Worm (Caenorhabditis elegans) whole organism, L4 larva: ENCODE results near the gene T10H10.2.

Source experiments
- F37D6.2 ChIP-seq: sonication (generic microtip); optimal IDR thresholded peaks from 2 replicates; lab custom pipeline; 2016; ENCODE audit warnings: mild to moderate bottlenecking, missing genetic modification characterization, missing compliant biosample characterization
- Y105C5A.15 ChIP-seq: fragments of 200-800 bp; sonication (Bioruptor generic); IDR thresholded peaks from 2 replicates; pipeline ENCODE4 v1.3.6; 2022; ENCODE audit warnings: missing genetic modification characterization, missing compliant biosample characterization
- Y5F2A.4 ChIP-seq: fragments of 200-800 bp; sonication (Bioruptor generic); optimal IDR thresholded peaks from 2 replicates; lab custom pipeline; 2018; ENCODE audit warnings: mild to moderate bottlenecking, missing genetic modification characterization, missing compliant biosample characterization
- aha-1 ChIP-seq: fragments of 150-350 bp; peaks from one replicate; lab custom pipeline; 2014; ENCODE audit warnings: missing biosample characterization, missing genetic modification characterization
- ama-1 ChIP-seq: fragments of 150-350 bp; optimal IDR thresholded peaks from 2 replicates; lab custom pipeline; 2014; ENCODE audit warnings: inconsistent platforms, mixed read lengths
- ceh-32 ChIP-seq: sonication (generic microtip); optimal IDR thresholded peaks from 2 replicates; lab custom pipeline; 2016; ENCODE audit warnings: mild to moderate bottlenecking, missing genetic modification characterization, missing compliant biosample characterization; ENCODE audit not compliant: poor library complexity
- ceh-44 ChIP-seq: fragments of 200-800 bp; sonication (Bioruptor generic); IDR thresholded peaks from 2 replicates; pipeline ENCODE4 v1.3.6; 2022; ENCODE audit warnings: missing genetic modification reagents, missing genetic modification characterization, missing compliant biosample characterization
- ceh-62 ChIP-seq: sonication (generic microtip); optimal IDR thresholded peaks from 2 replicates; lab custom pipeline; 2017; ENCODE audit warnings: missing biosample characterization, missing genetic modification characterization
- cey-2 ChIP-seq: sonication (generic microtip); optimal IDR thresholded peaks from 3 replicates; lab custom pipeline; 2017; ENCODE audit warnings: missing genetic modification characterization, mild to moderate bottlenecking, missing compliant biosample characterization, antibody characterized with exemption, borderline replicate concordance; ENCODE audit not compliant: insufficient read depth
- daf-16 ChIP-seq, 3 experiments: sonication (generic microtip); optimal IDR thresholded peaks; 2 replicates each; lab custom pipeline; 2016 to 2017; ENCODE audit warnings: missing genetic modification characterization in 3 of 3, missing genetic modification reagents in 3 of 3, mild to moderate bottlenecking in 2 of 3, missing compliant biosample characterization in 2 of 3, missing biosample characterization in 1 of 3, moderate library complexity in 1 of 3
- dpl-1 ChIP-seq: fragments of 150-350 bp; optimal IDR thresholded peaks from 2 replicates; lab custom pipeline; 2014; ENCODE audit warnings: missing biosample characterization, missing genetic modification reagents, missing genetic modification characterization
- duxl-1 ChIP-seq: sonication (generic microtip); optimal IDR thresholded peaks from 2 replicates; lab custom pipeline; 2016; ENCODE audit warnings: mild to moderate bottlenecking, missing genetic modification characterization, moderate library complexity, missing compliant biosample characterization; ENCODE audit not compliant: poor library complexity
- dve-1 ChIP-seq: sonication (generic microtip); optimal IDR thresholded peaks from 2 replicates; lab custom pipeline; 2017; ENCODE audit warnings: antibody characterized with exemption, mild to moderate bottlenecking, missing genetic modification characterization, missing compliant biosample characterization; ENCODE audit not compliant: insufficient read depth
- egl-27 ChIP-seq: sonication (generic microtip); optimal IDR thresholded peaks from 3 replicates; lab custom pipeline; 2017; ENCODE audit warnings: missing biosample characterization, missing genetic modification reagents, missing genetic modification characterization
- fkh-10 ChIP-seq: fragments of 150-350 bp; optimal IDR thresholded peaks from 2 replicates; lab custom pipeline; 2014; ENCODE audit warnings: missing biosample characterization, missing genetic modification reagents, missing genetic modification characterization
- fos-1 ChIP-seq: fragments of 150-350 bp; optimal IDR thresholded peaks from 2 replicates; lab custom pipeline; 2014; ENCODE audit warnings: missing biosample characterization, missing genetic modification characterization
- hlh-11 ChIP-seq: fragments of 200-800 bp; sonication (Bioruptor generic); optimal IDR thresholded peaks from 2 replicates; lab custom pipeline; 2018; ENCODE audit warnings: mild to moderate bottlenecking, missing genetic modification characterization, missing compliant biosample characterization
- hlh-30 ChIP-seq: sonication (generic microtip); optimal IDR thresholded peaks from 2 replicates; lab custom pipeline; 2017; ENCODE audit warnings: antibody characterized with exemption, mild to moderate bottlenecking, missing genetic modification characterization, missing compliant biosample characterization; ENCODE audit not compliant: insufficient read depth
- jun-1 ChIP-seq: fragments of 150-350 bp; optimal IDR thresholded peaks from 2 replicates; lab custom pipeline; 2014; ENCODE audit warnings: missing biosample characterization, missing genetic modification reagents, missing genetic modification characterization
- lin-13 ChIP-seq: fragments of 150-350 bp; optimal IDR thresholded peaks from 2 replicates; lab custom pipeline; 2014; ENCODE audit warnings: missing biosample characterization, missing genetic modification reagents, missing genetic modification characterization
- lin-15B ChIP-seq: fragments of 150-350 bp; sonication (generic microtip); optimal IDR thresholded peaks from 3 replicates; lab custom pipeline; 2014; ENCODE audit warnings: missing biosample characterization, missing genetic modification characterization
- lir-3 ChIP-seq: sonication (generic microtip); optimal IDR thresholded peaks from 2 replicates; lab custom pipeline; 2016; ENCODE audit warnings: mild to moderate bottlenecking, missing genetic modification characterization, missing compliant biosample characterization
- lsy-2 ChIP-seq, 2 experiments: fragments of 150-350 bp in 1 of 2; sonication (generic microtip) in 1 of 2; optimal IDR thresholded peaks; 2 replicates each; lab custom pipeline; 2014 to 2017; ENCODE audit warnings: missing biosample characterization in 2 of 2, missing genetic modification characterization in 2 of 2
- madf-9 ChIP-seq: fragments of 200-800 bp; sonication (Bioruptor generic); conservative IDR thresholded peaks from 2 replicates; pipeline ENCODE4 v1.3.6; 2022; ENCODE audit warnings: missing genetic modification reagents, missing genetic modification characterization, missing compliant biosample characterization
- mdl-1 ChIP-seq, 2 experiments: fragments of 150-350 bp in 1 of 2; sonication (generic microtip) in 1 of 2; optimal IDR thresholded peaks; 2 replicates each; lab custom pipeline; 2014 to 2017; ENCODE audit warnings: missing biosample characterization in 2 of 2, missing genetic modification characterization in 2 of 2
- mdt-29 ChIP-seq: fragments of 200-800 bp; sonication (Bioruptor generic); IDR thresholded peaks from 2 replicates; pipeline ENCODE4 v1.3.6; 2022; ENCODE audit warnings: missing genetic modification reagents, missing genetic modification characterization, missing compliant biosample characterization
- mep-1 ChIP-seq: fragments of 150-350 bp; sonication (generic microtip); optimal IDR thresholded peaks from 3 replicates; lab custom pipeline; 2014; ENCODE audit warnings: missing biosample characterization, missing genetic modification characterization
- mes-2 ChIP-seq: sonication (generic microtip); optimal IDR thresholded peaks from 2 replicates; lab custom pipeline; 2016; ENCODE audit warnings: missing genotype, mild to moderate bottlenecking, missing genetic modification characterization, missing compliant biosample characterization; ENCODE audit not compliant: poor library complexity, severe bottlenecking
- mxl-2 ChIP-seq: fragments of 200-800 bp; sonication (Bioruptor generic); conservative IDR thresholded peaks from 2 replicates; pipeline ENCODE4 v1.3.6; 2022; ENCODE audit warnings: missing genetic modification reagents, missing genetic modification characterization, missing compliant biosample characterization
- nhr-10 ChIP-seq: fragments of 150-350 bp; optimal IDR thresholded peaks from 2 replicates; lab custom pipeline; 2014; ENCODE audit warnings: missing biosample characterization, missing genetic modification characterization
- nhr-102 ChIP-seq: sonication (generic microtip); optimal IDR thresholded peaks from 2 replicates; lab custom pipeline; 2016; ENCODE audit warnings: mild to moderate bottlenecking, missing genetic modification characterization, moderate library complexity, missing compliant biosample characterization
- nhr-11 ChIP-seq: fragments of 150-350 bp; optimal IDR thresholded peaks from 2 replicates; lab custom pipeline; 2014; ENCODE audit warnings: missing biosample characterization, missing genetic modification characterization
- nhr-25 ChIP-seq: sonication (generic microtip); optimal IDR thresholded peaks from 2 replicates; lab custom pipeline; 2017; ENCODE audit warnings: missing genetic modification characterization, mild to moderate bottlenecking, missing compliant biosample characterization, antibody characterized with exemption, moderate library complexity, borderline replicate concordance; ENCODE audit not compliant: insufficient read depth
- nhr-6 ChIP-seq: fragments of 150-350 bp; optimal IDR thresholded peaks from 2 replicates; lab custom pipeline; 2014; ENCODE audit warnings: missing biosample characterization, missing genetic modification characterization
- nhr-76 ChIP-seq: fragments of 150-350 bp; optimal IDR thresholded peaks from 2 replicates; lab custom pipeline; 2014; ENCODE audit warnings: missing biosample characterization, missing genetic modification characterization
- pha-4 ChIP-seq, 2 experiments: fragments of 150-350 bp in 1 of 2; fragments of 200-800 bp in 1 of 2; sonication (Bioruptor generic) in 1 of 2; IDR thresholded peaks in 1 of 2; optimal IDR thresholded peaks in 1 of 2; 2 replicates each; pipeline versions ENCODE4 v1.3.6 to Lab custom; 2014 to 2022; ENCODE audit warnings: missing genetic modification characterization in 2 of 2, missing genetic modification reagents in 2 of 2, missing biosample characterization in 1 of 2, missing compliant biosample characterization in 1 of 2
- saeg-2 ChIP-seq: fragments of 200-800 bp; sonication (Bioruptor generic); IDR thresholded peaks from 2 replicates; pipeline ENCODE4 v1.3.6; 2022; ENCODE audit warnings: missing genetic modification reagents, missing genetic modification characterization, missing compliant biosample characterization
- set-16 ChIP-seq: fragments of 200-800 bp; sonication (Bioruptor generic); IDR thresholded peaks from 2 replicates; pipeline ENCODE4 v1.3.6; 2022; ENCODE audit warnings: missing genetic modification reagents, missing genetic modification characterization, missing compliant biosample characterization
- snpc-1.2 ChIP-seq: fragments of 200-800 bp; sonication (Bioruptor generic); IDR thresholded peaks from 2 replicates; pipeline ENCODE4 v1.3.6; 2022; ENCODE audit warnings: missing genetic modification reagents, missing genetic modification characterization, missing compliant biosample characterization
- snpc-4 ChIP-seq: fragments of 150-350 bp; optimal IDR thresholded peaks from 2 replicates; lab custom pipeline; 2014; ENCODE audit warnings: missing biosample characterization, missing genetic modification characterization
- tag-97 ChIP-seq: fragments of 200-800 bp; sonication (Bioruptor generic); IDR thresholded peaks from 2 replicates; pipeline ENCODE4 v1.3.6; 2022; ENCODE audit warnings: missing genetic modification characterization, missing compliant biosample characterization
- tra-1 ChIP-seq: fragments of 200-800 bp; sonication (Bioruptor generic); IDR thresholded peaks from 2 replicates; pipeline ENCODE4 v1.3.6; 2022; ENCODE audit warnings: missing genetic modification reagents, missing genetic modification characterization, missing compliant biosample characterization
- unc-130 ChIP-seq: sonication (generic microtip); optimal IDR thresholded peaks from 2 replicates; lab custom pipeline; 2016; ENCODE audit warnings: missing genetic modification reagents, missing genetic modification characterization, missing compliant biosample characterization
- zag-1 ChIP-seq: fragments of 150-350 bp; optimal IDR thresholded peaks from 2 replicates; lab custom pipeline; 2014; ENCODE audit warnings: missing biosample characterization, missing genetic modification characterization
- zip-11 ChIP-seq: fragments of 200-800 bp; sonication (Bioruptor generic); IDR thresholded peaks from 2 replicates; pipeline ENCODE4 v1.3.6; 2022; ENCODE audit warnings: missing genetic modification characterization, missing compliant biosample characterization
- ztf-11 ChIP-seq: fragments of 150-350 bp; optimal IDR thresholded peaks from 2 replicates; lab custom pipeline; 2014; ENCODE audit warnings: missing biosample characterization, missing genetic modification characterization
- ztf-7 ChIP-seq: fragments of 150-350 bp; optimal IDR thresholded peaks from 2 replicates; lab custom pipeline; 2014; ENCODE audit warnings: missing biosample characterization, missing genetic modification characterization

Gene T10H10.2

ce11 chrX:2321758-2322157 is 27.2 kb downstream of the T10H10.2 start (continued):
- TF ChIP-seq set-16 (GFP tag; lab: Robert Waterston, UW) (peak; percentile 59), ztf-11 (tag; lab: Kevin White, UChicago) (no peak), lin-15B (tag; lab: Kevin White, UChicago) (no peak), saeg-2 (GFP tag; lab: Robert Waterston, UW) (no peak), zip-11 (GFP tag; lab: Robert Waterston, UW) (no peak), ztf-7 (no peak), dve-1 (no peak), daf-16 (GFP tag; optimal IDR thresholded peaks at IDR 0.05; lab: Kevin White, UChicago) (peak in 1 of 2 experiments; percentile 7), daf-16 (tag; optimal IDR thresholded peaks at IDR 0.05; lab: Kevin White, UChicago) (no peak), lir-3 (tag; lab: Kevin White, UChicago) (no peak), jun-1 (tag; lab: Kevin White, UChicago) (no peak), ceh-62 (no peak), nhr-6 (tag; lab: Kevin White, UChicago) (no peak), nhr-102 (tag; lab: Kevin White, UChicago) (no peak), nhr-11 (no peak), mdl-1 (tag; optimal IDR thresholded peaks at IDR 0.05; lab: Kevin White, UChicago) (peak in 1 of 2 experiments; percentile 35), nhr-25 (tag; lab: Kevin White, UChicago) (no peak), tag-97 (GFP tag; lab: Robert Waterston, UW) (no peak), tra-1 (0 out of 2 replicates have a peak, but pooled peaks have one; percentile 41), aha-1 (tag; lab: Kevin White, UChicago) (peak; percentile 51), nhr-10 (tag; lab: Kevin White, UChicago) (no peak)

- no peak for TF ChIP-seq mxl-2 (GFP tag; lab: Robert Waterston, UW)
- TF ChIP-seq lin-13 (GFP tag; lab: Kevin White, UChicago), result peak; percentile 23
- TF ChIP-seq unc-130 (GFP tag; lab: Kevin White, UChicago), result no peak
- peak; percentile 67 for TF ChIP-seq mes-2 (tag; lab: Kevin White, UChicago)
- TF ChIP-seq nhr-76 (tag; lab: Kevin White, UChicago), result no peak
- TF ChIP-seq hlh-30, result peak; percentile 29
- peak in 1 of 2 experiments; percentile 41 for TF ChIP-seq lsy-2 (tag; optimal IDR thresholded peaks at IDR 0.05; lab: Kevin White, UChicago)
- TF ChIP-seq dve-1, result peak; percentile 26
- TF ChIP-seq nhr-6 (tag; lab: Kevin White, UChicago), result no peak
- no peak for TF ChIP-seq pha-4 (GFP tag; IDR thresholded peaks at IDR 0.05; lab: Robert Waterston, UW)
- TF ChIP-seq pha-4 (tag; optimal IDR thresholded peaks at IDR 0.05; lab: Kevin White, UChicago), result no peak
- TF ChIP-seq zag-1 (tag; lab: Kevin White, UChicago), result no peak
- TF ChIP-seq cey-2 (tag; lab: Kevin White, UChicago), result no peak
- peak; percentile 86 for TF ChIP-seq snpc-4
- TF ChIP-seq nhr-10 (tag; lab: Kevin White, UChicago), result no peak
- peak; percentile 85 for TF ChIP-seq ama-1 (lab: Kevin White, UChicago)
- TF ChIP-seq mep-1 (tag; lab: Kevin White, UChicago), result peak; percentile 10
- no peak for TF ChIP-seq madf-9 (GFP tag; lab: Robert Waterston, UW)
- no peak for TF ChIP-seq fos-1
- TF ChIP-seq daf-16 (GFP tag; optimal IDR thresholded peaks at IDR 0.05; lab: Kevin White, UChicago), result peak in 1 of 2 experiments; percentile 53
- peak; percentile 51 for TF ChIP-seq daf-16 (tag; optimal IDR thresholded peaks at IDR 0.05; lab: Kevin White, UChicago)
- no peak for TF ChIP-seq ceh-62
- no peak for TF ChIP-seq lir-3 (tag; lab: Kevin White, UChicago)
- no peak for TF ChIP-seq Y5F2A.4 (GFP tag; lab: Kevin White, UChicago)
- TF ChIP-seq fkh-10 (GFP tag; lab: Kevin White, UChicago), result no peak
- TF ChIP-seq mdt-29 (GFP tag; lab: Robert Waterston, UW), result peak; percentile 56; the same call in 1 of the 2 replicates
- no peak for TF ChIP-seq F37D6.2
- TF ChIP-seq dpl-1, result no peak
- peak; percentile 24 for TF ChIP-seq hlh-11 (tag; lab: Kevin White, UChicago)
- TF ChIP-seq egl-27, result no peak
- TF ChIP-seq snpc-1.2 (GFP tag; lab: Robert Waterston, UW), result peak; percentile 79; the same call in 1 of the 2 replicates
- TF ChIP-seq Y105C5A.15, result no peak
- no peak for TF ChIP-seq nhr-11
- peak; percentile 8 for TF ChIP-seq duxl-1 (tag; lab: Kevin White, UChicago)
- TF ChIP-seq ceh-44, result peak; percentile 7; the same call in 1 of the 2 replicates
- TF ChIP-seq ceh-32 (tag; lab: Kevin White, UChicago), result no peak
These were observed 34.3 kb downstream of the T10H10.2 start for ce11 chrX:2328873-2329272.
